Comparison of ENCODE assay signal across 1 fruit fly cellular context in genomic region chr2L:10856328-10856942, dm6.
TF ChIP-seq lines count a peak whose summit lies in the region.

TSS of gene Dnz1 (minus strand) at chr2L:10856644.

TF ChIP-seq in whole organism, embryonic, 481 proteins besides CTCF, POLR2A, EP300 and RAD21 (continued from another document and continues in another):
- TF ChIP-seq CG18599 (GFP tag; optimal IDR thresholded peaks at IDR 0.05; lab: Kevin White, UChicago) = peak; percentile 58
- TF ChIP-seq Lhr (GFP tag; optimal IDR thresholded peaks at IDR 0.05; lab: Kevin White, UChicago) = no peak
- TF ChIP-seq amos (GFP tag; IDR thresholded peaks at IDR 0.05; lab: Robert Waterston, UW; ENCODE audit: partially characterized antibody) = no peak
- TF ChIP-seq insv (GFP tag; optimal IDR thresholded peaks at IDR 0.05; lab: Kevin White, UChicago) = no peak
- TF ChIP-seq bowl (GFP tag; IDR thresholded peaks at IDR 0.05; lab: Robert Waterston, UW) = no peak
- TF ChIP-seq Bteb2 (GFP tag; optimal IDR thresholded peaks at IDR 0.05; lab: Kevin White, UChicago) = no peak
- TF ChIP-seq CG10147 (GFP tag; optimal IDR thresholded peaks at IDR 0.05; lab: Kevin White, UChicago) = peak; percentile 48
- no peak for TF ChIP-seq gcm (GFP tag; optimal IDR thresholded peaks at IDR 0.05; lab: Kevin White, UChicago)
- TF ChIP-seq repo (GFP tag; optimal IDR thresholded peaks at IDR 0.05; lab: Kevin White, UChicago) = no peak
- TF ChIP-seq Mrtf (GFP tag; IDR thresholded peaks at IDR 0.05; lab: Robert Waterston, UW) = no peak
- TF ChIP-seq CG2129 (GFP tag; IDR thresholded peaks at IDR 0.05; lab: Robert Waterston, UW; ENCODE audit: partially characterized antibody) = no peak
- no peak for TF ChIP-seq CG13123 (GFP tag; optimal IDR thresholded peaks at IDR 0.05; lab: Kevin White, UChicago)
- no peak for TF ChIP-seq tio (GFP tag; optimal IDR thresholded peaks at IDR 0.05; lab: Kevin White, UChicago)
- TF ChIP-seq sd (tag; optimal IDR thresholded peaks at IDR 0.05; lab: Kevin White, UChicago) = no peak
- peak; percentile 4 for TF ChIP-seq nom (GFP tag; optimal IDR thresholded peaks at IDR 0.05; lab: Kevin White, UChicago)
- TF ChIP-seq B-H2 (GFP tag; optimal IDR thresholded peaks at IDR 0.05; lab: Kevin White, UChicago) = no peak
- TF ChIP-seq Med (GFP tag; lab: Kevin White, UChicago) = peak; percentile 75
- TF ChIP-seq pum (GFP tag; optimal IDR thresholded peaks at IDR 0.05; lab: Kevin White, UChicago) = no peak
- TF ChIP-seq eve (GFP tag; optimal IDR thresholded peaks at IDR 0.05; lab: Kevin White, UChicago) = no peak
- peak; percentile 53 for TF ChIP-seq Meics (GFP tag; optimal IDR thresholded peaks at IDR 0.05; lab: Kevin White, UChicago)
- no peak for TF ChIP-seq inv (GFP tag; IDR thresholded peaks at IDR 0.05; lab: Robert Waterston, UW; ENCODE audit: partially characterized antibody)
- peak; percentile 67 for TF ChIP-seq MBD-R2 (GFP tag; IDR thresholded peaks at IDR 0.05; lab: Robert Waterston, UW)
- TF ChIP-seq lbe (GFP tag; optimal IDR thresholded peaks at IDR 0.05; lab: Kevin White, UChicago) = no peak
- peak; percentile 23 for TF ChIP-seq CG18011 (GFP tag; optimal IDR thresholded peaks at IDR 0.05; lab: Kevin White, UChicago)
- no peak for TF ChIP-seq ash1 (GFP tag; optimal IDR thresholded peaks at IDR 0.05; lab: Kevin White, UChicago)
- no peak for TF ChIP-seq gro (GFP tag; optimal IDR thresholded peaks at IDR 0.05; lab: Kevin White, UChicago)
- no peak for TF ChIP-seq CG6791 (GFP tag; IDR thresholded peaks at IDR 0.05; lab: Robert Waterston, UW; ENCODE audit: partially characterized antibody)
- TF ChIP-seq cas (GFP tag; IDR thresholded peaks at IDR 0.05; lab: Robert Waterston, UW) = 0 out of 2 replicates have a peak, but pooled peaks have one; percentile 5
- TF ChIP-seq pho (GFP tag; optimal IDR thresholded peaks at IDR 0.05; lab: Kevin White, UChicago) = peak; percentile 26
- TF ChIP-seq Hmr (GFP tag; optimal IDR thresholded peaks at IDR 0.05; lab: Kevin White, UChicago) = peak; percentile 61
- TF ChIP-seq dysf (GFP tag; IDR thresholded peaks at IDR 0.05; lab: Robert Waterston, UW) = peak; percentile 74; the same call in 2 of the 3 replicates
- TF ChIP-seq kay (GFP tag; optimal IDR thresholded peaks at IDR 0.05; lab: Kevin White, UChicago) = peak; percentile 7
- TF ChIP-seq CG11723 (GFP tag; optimal IDR thresholded peaks at IDR 0.05; lab: Kevin White, UChicago) = no peak
- TF ChIP-seq Ada2b (GFP tag; IDR thresholded peaks at IDR 0.05; lab: Robert Waterston, UW) = peak; percentile 49
- no peak for TF ChIP-seq CG17186 (GFP tag; optimal IDR thresholded peaks at IDR 0.05; lab: Kevin White, UChicago)
- TF ChIP-seq CG1603 (tag; optimal IDR thresholded peaks at IDR 0.05; lab: Kevin White, UChicago) = peak; percentile 42
- TF ChIP-seq Blimp-1 (GFP tag; optimal IDR thresholded peaks at IDR 0.05; lab: Kevin White, UChicago) = peak; percentile 22
- no peak for TF ChIP-seq CG14441 (GFP tag; IDR thresholded peaks at IDR 0.05; lab: Robert Waterston, UW)
- peak; percentile 27; the same call in 1 of the 2 replicates for TF ChIP-seq CG13287 (GFP tag; IDR thresholded peaks at IDR 0.05; lab: Robert Waterston, UW; ENCODE audit: partially characterized antibody)
- no peak for TF ChIP-seq CG1529 (GFP tag; optimal IDR thresholded peaks at IDR 0.05; lab: Kevin White, UChicago)
- peak; percentile 33 for TF ChIP-seq chn (GFP tag; optimal IDR thresholded peaks at IDR 0.05; lab: Kevin White, UChicago)
- TF ChIP-seq stc (GFP tag; IDR thresholded peaks at IDR 0.05; lab: Robert Waterston, UW) = peak; percentile 53
- peak; percentile 54 for TF ChIP-seq ttk (GFP tag; IDR thresholded peaks at IDR 0.05; lab: Robert Waterston, UW)
- TF ChIP-seq Dbx (GFP tag; IDR thresholded peaks at IDR 0.05; lab: Robert Waterston, UW) = peak; percentile 49; the same call in 2 of the 3 replicates
- TF ChIP-seq esg (GFP tag; conservative IDR thresholded peaks at IDR 0.05; lab: Robert Waterston, UW) = peak; percentile 33; the same call in 1 of the 2 replicates
- no peak for TF ChIP-seq aop (GFP tag; IDR thresholded peaks at IDR 0.05; lab: Robert Waterston, UW)
- TF ChIP-seq CG18619 (GFP tag; optimal IDR thresholded peaks at IDR 0.05; lab: Kevin White, UChicago) = no peak
- TF ChIP-seq slou (GFP tag; optimal IDR thresholded peaks at IDR 0.05; lab: Kevin White, UChicago) = peak; percentile 0
- no peak for TF ChIP-seq CG33213 (GFP tag; optimal IDR thresholded peaks at IDR 0.05; lab: Kevin White, UChicago)
- TF ChIP-seq eyg (GFP tag; optimal IDR thresholded peaks at IDR 0.05; lab: Kevin White, UChicago) = no peak
- peak; percentile 86 for TF ChIP-seq vvl (GFP tag; IDR thresholded peaks at IDR 0.05; lab: Robert Waterston, UW)
- TF ChIP-seq TFAM (GFP tag; optimal IDR thresholded peaks at IDR 0.05; lab: Kevin White, UChicago) = no peak
- no peak for TF ChIP-seq ERR (GFP tag; optimal IDR thresholded peaks at IDR 0.05; lab: Kevin White, UChicago)
- no peak for TF ChIP-seq ato (GFP tag; IDR thresholded peaks at IDR 0.05; lab: Robert Waterston, UW; ENCODE audit: partially characterized antibody)
- TF ChIP-seq Sin3A (optimal IDR thresholded peaks at IDR 0.05; lab: Kevin White, UChicago) = peak; percentile 4
- peak; percentile 14 for TF ChIP-seq zen (tag; optimal IDR thresholded peaks at IDR 0.05; lab: Kevin White, UChicago)
- TF ChIP-seq Pdp1 (GFP tag; optimal IDR thresholded peaks at IDR 0.05; lab: Kevin White, UChicago) = peak; percentile 17 to 40
- TF ChIP-seq kah (GFP tag; optimal IDR thresholded peaks at IDR 0.05; lab: Kevin White, UChicago) = no peak
- no peak for TF ChIP-seq CG7745 (tag; optimal IDR thresholded peaks at IDR 0.05; lab: Kevin White, UChicago)
- no peak for TF ChIP-seq CG10462 (GFP tag; optimal IDR thresholded peaks at IDR 0.05; lab: Kevin White, UChicago)
- peak; percentile 23 for TF ChIP-seq trem (tag; optimal IDR thresholded peaks at IDR 0.05; lab: Kevin White, UChicago)
- TF ChIP-seq CG17568 (GFP tag; optimal IDR thresholded peaks at IDR 0.05; lab: Kevin White, UChicago) = no peak
- TF ChIP-seq Dp (GFP tag; optimal IDR thresholded peaks at IDR 0.05; lab: Kevin White, UChicago) = peak; percentile 1
- no peak for TF ChIP-seq CG5245 (GFP tag; optimal IDR thresholded peaks at IDR 0.05; lab: Kevin White, UChicago)
- TF ChIP-seq gt (GFP tag; IDR thresholded peaks at IDR 0.05; lab: Robert Waterston, UW) = no peak
- no peak for TF ChIP-seq CG6765 (GFP tag; optimal IDR thresholded peaks at IDR 0.05; lab: Kevin White, UChicago)
- TF ChIP-seq rib (GFP tag; IDR thresholded peaks at IDR 0.05; lab: Robert Waterston, UW) = peak; percentile 26; the same call in 1 of the 2 replicates
- TF ChIP-seq CG32767 (GFP tag; IDR thresholded peaks at IDR 0.05; lab: Robert Waterston, UW) = no peak
- TF ChIP-seq CG3995 (GFP tag; optimal IDR thresholded peaks at IDR 0.05; lab: Kevin White, UChicago) = peak; percentile 34
- TF ChIP-seq so (GFP tag; IDR thresholded peaks at IDR 0.05; lab: Robert Waterston, UW) = no peak
- TF ChIP-seq cad (GFP tag; optimal IDR thresholded peaks at IDR 0.05; lab: Kevin White, UChicago) = no peak
- TF ChIP-seq Nf-YC (tag; optimal IDR thresholded peaks at IDR 0.05; lab: Kevin White, UChicago) = peak; percentile 48
- TF ChIP-seq grau (tag; optimal IDR thresholded peaks at IDR 0.05; lab: Kevin White, UChicago) = peak; percentile 58
- TF ChIP-seq wek (GFP tag; optimal IDR thresholded peaks at IDR 0.05; lab: Kevin White, UChicago) = no peak
- peak; percentile 53 for TF ChIP-seq Hr3 (GFP tag; optimal IDR thresholded peaks at IDR 0.05; lab: Kevin White, UChicago)
- TF ChIP-seq sens-2 (GFP tag; IDR thresholded peaks at IDR 0.05; lab: Robert Waterston, UW) = 0 out of 2 replicates have a peak, but pooled peaks have one; percentile 25
- no peak for TF ChIP-seq CG15601 (tag; optimal IDR thresholded peaks at IDR 0.05; lab: Kevin White, UChicago)
- no peak for TF ChIP-seq CG10565 (GFP tag; optimal IDR thresholded peaks at IDR 0.05; lab: Kevin White, UChicago)
- TF ChIP-seq CoRest (tag; optimal IDR thresholded peaks at IDR 0.05; lab: Kevin White, UChicago) = peak; percentile 52
- peak; percentile 46 for TF ChIP-seq bab2 (GFP tag; optimal IDR thresholded peaks at IDR 0.05; lab: Kevin White, UChicago)
- no peak for TF ChIP-seq CkIIα-i1 (GFP tag; IDR thresholded peaks at IDR 0.05; lab: Robert Waterston, UW)
- TF ChIP-seq Tbp (GFP tag; optimal IDR thresholded peaks at IDR 0.05; lab: Kevin White, UChicago) = no peak
- no peak for TF ChIP-seq Poxn (GFP tag; IDR thresholded peaks at IDR 0.05; lab: Robert Waterston, UW)
- TF ChIP-seq CG11398 (GFP tag; optimal IDR thresholded peaks at IDR 0.05; lab: Kevin White, UChicago) = no peak
- no peak for TF ChIP-seq CrebB (tag; optimal IDR thresholded peaks at IDR 0.05; lab: Kevin White, UChicago)
- TF ChIP-seq CG5953 (GFP tag; IDR thresholded peaks at IDR 0.05; lab: Robert Waterston, UW) = peak; percentile 55; the same call in 1 of the 2 replicates
- no peak for TF ChIP-seq fd102C (GFP tag; optimal IDR thresholded peaks at IDR 0.05; lab: Kevin White, UChicago)
- no peak for TF ChIP-seq CG3163 (GFP tag; optimal IDR thresholded peaks at IDR 0.05; lab: Kevin White, UChicago)
- TF ChIP-seq dimm (GFP tag; IDR thresholded peaks at IDR 0.05; lab: Robert Waterston, UW) = no peak
- peak; percentile 35 for TF ChIP-seq Myb (GFP tag; optimal IDR thresholded peaks at IDR 0.05; lab: Kevin White, UChicago)
- no peak for TF ChIP-seq Vsx1 (GFP tag; optimal IDR thresholded peaks at IDR 0.05; lab: Kevin White, UChicago)
- TF ChIP-seq gcm2 (GFP tag; optimal IDR thresholded peaks at IDR 0.05; lab: Kevin White, UChicago) = no peak
- peak; percentile 54 for TF ChIP-seq CG1024 (GFP tag; IDR thresholded peaks at IDR 0.05; lab: Robert Waterston, UW)
- peak; percentile 58 for TF ChIP-seq CG4424 (GFP tag; optimal IDR thresholded peaks at IDR 0.05; lab: Kevin White, UChicago)
- no peak for TF ChIP-seq br (optimal IDR thresholded peaks at IDR 0.05; lab: Kevin White, UChicago)
- TF ChIP-seq CG13894 (tag; optimal IDR thresholded peaks at IDR 0.05; lab: Kevin White, UChicago) = peak; percentile 39
- TF ChIP-seq Dip2 (GFP tag; IDR thresholded peaks at IDR 0.05; lab: Robert Waterston, UW) = no peak
- no peak for TF ChIP-seq Doc2 (GFP tag; IDR thresholded peaks at IDR 0.05; lab: Robert Waterston, UW)
- no peak for TF ChIP-seq CG16863 (GFP tag; optimal IDR thresholded peaks at IDR 0.05; lab: Kevin White, UChicago)
- TF ChIP-seq ro (GFP tag; IDR thresholded peaks at IDR 0.05; lab: Robert Waterston, UW) = no peak
- TF ChIP-seq crol (GFP tag; IDR thresholded peaks at IDR 0.05; lab: Robert Waterston, UW) = peak; percentile 83
- TF ChIP-seq CG1647 (GFP tag; optimal IDR thresholded peaks at IDR 0.05; lab: Kevin White, UChicago) = no peak
- TF ChIP-seq Adf1 (GFP tag; IDR thresholded peaks at IDR 0.05; lab: Robert Waterston, UW) = peak; percentile 10; the same call in 1 of the 2 replicates
- no peak for TF ChIP-seq sc (optimal IDR thresholded peaks at IDR 0.05; lab: Kevin White, UChicago)
- no peak for TF ChIP-seq sc (GFP tag; optimal IDR thresholded peaks at IDR 0.05; lab: Kevin White, UChicago)
- no peak for TF ChIP-seq Neu2 (GFP tag; optimal IDR thresholded peaks at IDR 0.05; lab: Kevin White, UChicago; ENCODE audit: borderline replicate concordance)
- TF ChIP-seq Lim3 (GFP tag; IDR thresholded peaks at IDR 0.05; lab: Robert Waterston, UW) = no peak
- peak; percentile 56 for TF ChIP-seq Hsf (GFP tag; optimal IDR thresholded peaks at IDR 0.05; lab: Kevin White, UChicago)
- TF ChIP-seq disco-r (GFP tag; optimal IDR thresholded peaks at IDR 0.05; lab: Kevin White, UChicago) = no peak
- TF ChIP-seq CG3847 (GFP tag; IDR thresholded peaks at IDR 0.05; lab: Robert Waterston, UW) = peak; percentile 65
- TF ChIP-seq CG13624 (GFP tag; optimal IDR thresholded peaks at IDR 0.05; lab: Kevin White, UChicago) = no peak
- no peak for TF ChIP-seq danr (GFP tag; IDR thresholded peaks at IDR 0.05; lab: Robert Waterston, UW)
- TF ChIP-seq CG17829 (tag; optimal IDR thresholded peaks at IDR 0.05; lab: Kevin White, UChicago) = peak; percentile 63
- no peak for TF ChIP-seq seq (GFP tag; IDR thresholded peaks at IDR 0.05; lab: Robert Waterston, UW)
- no peak for TF ChIP-seq CG15479 (GFP tag; optimal IDR thresholded peaks at IDR 0.05; lab: Kevin White, UChicago)
- no peak for TF ChIP-seq MTF-1 (GFP tag; optimal IDR thresholded peaks at IDR 0.05; lab: Kevin White, UChicago; ENCODE audit: borderline replicate concordance)
- peak; percentile 35 for TF ChIP-seq CG8924 (tag; optimal IDR thresholded peaks at IDR 0.05; lab: Kevin White, UChicago)
- no peak for TF ChIP-seq HmgD (GFP tag; optimal IDR thresholded peaks at IDR 0.05; lab: Kevin White, UChicago)
- no peak for TF ChIP-seq Jarid2 (GFP tag; optimal IDR thresholded peaks at IDR 0.05; lab: Kevin White, UChicago)
- no peak for TF ChIP-seq Atf-2 (GFP tag; optimal IDR thresholded peaks at IDR 0.05; lab: Kevin White, UChicago)
- peak; percentile 31 for TF ChIP-seq CG13775 (GFP tag; optimal IDR thresholded peaks at IDR 0.05; lab: Kevin White, UChicago)
- peak; percentile 27 for TF ChIP-seq scrt (GFP tag; optimal IDR thresholded peaks at IDR 0.05; lab: Kevin White, UChicago)
- no peak for TF ChIP-seq Gsc (GFP tag; IDR thresholded peaks at IDR 0.05; lab: Robert Waterston, UW)
- no peak for TF ChIP-seq NC2β (GFP tag; optimal IDR thresholded peaks at IDR 0.05; lab: Kevin White, UChicago)
- TF ChIP-seq Dfd (GFP tag; optimal IDR thresholded peaks at IDR 0.05; lab: Kevin White, UChicago) = no peak
- no peak for TF ChIP-seq ab (GFP tag; optimal IDR thresholded peaks at IDR 0.05; lab: Kevin White, UChicago)
- no peak for TF ChIP-seq CG30431 (GFP tag; optimal IDR thresholded peaks at IDR 0.05; lab: Kevin White, UChicago)
- no peak for TF ChIP-seq CG31365 (tag; optimal IDR thresholded peaks at IDR 0.05; lab: Kevin White, UChicago)
- TF ChIP-seq CG10543 (GFP tag; optimal IDR thresholded peaks at IDR 0.05; lab: Kevin White, UChicago) = peak; percentile 8
- peak; percentile 31 for TF ChIP-seq pzg (GFP tag; optimal IDR thresholded peaks at IDR 0.05; lab: Kevin White, UChicago)
- TF ChIP-seq ara (GFP tag; IDR thresholded peaks at IDR 0.05; lab: Robert Waterston, UW) = no peak
- no peak for TF ChIP-seq CG2875 (GFP tag; optimal IDR thresholded peaks at IDR 0.05; lab: Kevin White, UChicago)
- TF ChIP-seq CG14667 (GFP tag; IDR thresholded peaks at IDR 0.05; lab: Robert Waterston, UW) = no peak
- TF ChIP-seq stwl (tag; optimal IDR thresholded peaks at IDR 0.05; lab: Kevin White, UChicago) = no peak
- no peak for TF ChIP-seq CG18476 (GFP tag; optimal IDR thresholded peaks at IDR 0.05; lab: Kevin White, UChicago)
- no peak for TF ChIP-seq CG6175 (GFP tag; IDR thresholded peaks at IDR 0.05; lab: Robert Waterston, UW)
